Fruit fly (Drosophila melanogaster): ENCODE results near the gene CG11151.
A peak's percentile ranks its signal among the peaks of the same experiment; 100 is the strongest.

Gene CG11151

DNA sequence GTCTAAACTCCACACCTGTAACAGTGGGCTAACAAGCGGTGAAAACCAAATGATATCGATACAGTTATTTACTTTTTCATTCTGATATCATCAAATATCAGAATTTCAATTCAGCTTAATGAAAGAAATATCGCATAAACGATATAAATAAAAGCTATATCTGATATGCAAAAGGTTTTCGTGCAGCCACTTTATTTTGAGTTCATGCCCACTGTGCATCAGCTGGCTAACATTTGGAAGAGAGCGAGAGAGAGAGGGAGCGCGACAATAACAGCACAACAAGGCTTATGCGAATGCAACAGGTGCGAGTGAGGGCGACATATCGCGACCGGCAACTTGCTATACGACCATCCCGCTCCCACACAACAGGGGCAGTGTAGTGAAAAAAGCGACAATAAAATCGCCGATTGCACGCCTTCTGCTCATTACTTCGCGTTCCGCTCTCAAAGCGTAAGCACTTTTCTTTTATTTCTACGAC lies at the start of gene CG11151:
TSS of gene CG11151 (plus strand) at position 334 of the 478 bp plus-strand sequence.
- TF ChIP-seq CG17801 (GFP tag; optimal IDR thresholded peaks at IDR 0.05; ENCODE audit: partially characterized antibody) = peak; percentile 98

DNA sequence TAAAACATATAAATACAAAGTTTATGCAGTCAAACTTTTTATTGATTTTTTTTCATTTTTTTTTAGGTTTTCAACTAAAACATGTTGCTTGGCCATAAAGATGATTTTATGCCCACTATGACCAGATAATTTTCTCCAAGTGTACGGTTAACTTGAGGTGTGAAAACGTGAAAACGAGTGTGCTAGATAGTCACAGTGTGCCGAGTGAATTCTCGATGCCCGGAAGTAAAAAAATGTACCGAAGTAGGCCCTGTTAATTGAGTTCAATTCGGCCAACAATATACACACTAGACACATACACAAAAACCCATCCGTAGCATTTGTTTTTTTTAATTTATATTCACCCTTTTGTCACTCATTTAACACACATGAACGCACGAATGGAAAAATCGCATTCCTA lies 47.6 kb upstream of the CG11151 start, which contains the start of gene Nna1:
TSS of gene Nna1 (plus strand) at position 301 of the 400 bp plus-strand sequence.
- TF ChIP-seq CG17801 (GFP tag; optimal IDR thresholded peaks at IDR 0.05; ENCODE audit: partially characterized antibody) = no peak

DNA sequence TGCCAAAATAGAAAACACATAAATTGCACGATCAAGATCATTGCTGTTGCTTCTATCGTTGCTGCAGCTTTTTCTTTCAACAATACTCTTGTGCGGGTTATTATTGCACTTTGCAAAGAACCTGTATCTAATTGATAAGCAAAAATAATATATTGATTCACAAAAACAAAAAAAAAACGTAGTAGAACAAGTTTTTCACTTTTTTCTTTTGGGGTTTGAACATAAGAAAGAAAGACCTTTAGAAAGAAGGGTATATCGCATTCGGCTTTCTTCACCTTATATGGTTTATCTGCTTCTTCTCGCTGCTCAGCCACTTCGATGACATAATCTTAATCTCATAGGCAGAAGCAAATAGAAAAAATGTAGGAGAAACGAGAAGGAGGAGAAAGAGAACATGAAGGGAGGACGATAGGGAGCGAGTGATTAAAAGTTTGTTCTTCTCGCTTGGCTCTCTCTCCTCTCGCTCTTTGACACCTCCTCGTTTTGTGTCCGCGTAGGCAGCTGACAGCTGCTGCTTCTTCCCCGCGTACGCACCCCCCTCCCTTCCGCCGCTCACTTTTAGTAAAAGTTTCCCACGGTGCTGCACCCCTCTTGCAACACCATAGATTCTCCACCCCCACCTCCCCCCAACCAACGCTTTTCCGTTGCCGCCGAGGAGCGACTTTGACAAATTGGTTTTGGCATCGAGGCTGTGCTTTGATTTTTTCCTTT lies 40.7 kb upstream of the CG11151 start:
- TF ChIP-seq CG17801 (GFP tag; optimal IDR thresholded peaks at IDR 0.05; ENCODE audit: partially characterized antibody) = no peak

DNA sequence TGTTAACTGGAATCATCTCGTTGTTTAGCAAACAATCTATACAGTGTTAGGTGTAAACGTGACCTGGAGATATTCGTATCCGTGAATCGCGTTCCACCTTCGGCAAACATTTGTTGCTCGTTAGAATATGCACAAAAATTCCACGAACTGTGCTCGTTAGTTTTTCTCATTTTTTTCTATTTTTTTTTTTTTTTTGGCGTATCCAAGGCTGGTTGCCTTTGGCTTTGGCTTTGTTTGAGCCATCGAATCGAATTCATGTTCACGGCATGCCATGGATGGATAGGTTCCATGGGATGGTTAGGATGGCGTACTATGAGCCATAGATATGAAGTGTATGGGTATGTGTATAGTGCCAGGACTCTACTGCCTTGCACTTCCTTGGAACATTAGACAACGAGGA lies 39.9 kb upstream of the CG11151 start:
- TF ChIP-seq CG17801 (GFP tag; optimal IDR thresholded peaks at IDR 0.05; ENCODE audit: partially characterized antibody) = no peak

dm6 chrX:13717982-13718402 lies 21.6 kb upstream of the CG11151 start, which contains the start of gene Nadsyn:
Gene Nadsyn (minus strand): TSS chrX:13718285.
- TF ChIP-seq CG17801 (GFP tag; optimal IDR thresholded peaks at IDR 0.05; ENCODE audit: partially characterized antibody) = peak; percentile 28

DNA sequence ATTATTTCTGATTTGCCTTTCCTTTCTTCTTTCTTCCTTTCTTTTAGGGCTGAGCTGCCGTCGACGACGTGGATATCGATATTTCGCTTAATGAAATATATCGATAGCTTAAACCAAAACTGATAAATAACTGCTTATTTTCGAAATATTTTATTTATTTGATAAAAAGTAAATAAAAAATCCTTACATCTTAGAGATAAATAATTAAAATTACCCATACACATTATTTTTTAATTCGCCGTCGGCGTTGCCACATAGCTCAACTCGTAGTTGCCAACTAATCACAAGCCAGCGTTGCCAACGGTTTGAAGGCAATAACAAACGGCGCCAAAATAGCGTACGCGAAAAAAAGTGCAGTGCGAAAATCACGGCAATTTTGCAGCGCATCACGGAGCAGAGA lies 17.6 kb upstream of the CG11151 start, which contains the start of the genes Mrgn1 and mus101:
TSS of gene Mrgn1 (minus strand) at position 44 of the 400 bp plus-strand sequence.
TSS of gene mus101 (plus strand) at position 313 of the 400 bp plus-strand sequence.
- peak; percentile 38 for TF ChIP-seq CG17801 (GFP tag; optimal IDR thresholded peaks at IDR 0.05; ENCODE audit: partially characterized antibody)

DNA sequence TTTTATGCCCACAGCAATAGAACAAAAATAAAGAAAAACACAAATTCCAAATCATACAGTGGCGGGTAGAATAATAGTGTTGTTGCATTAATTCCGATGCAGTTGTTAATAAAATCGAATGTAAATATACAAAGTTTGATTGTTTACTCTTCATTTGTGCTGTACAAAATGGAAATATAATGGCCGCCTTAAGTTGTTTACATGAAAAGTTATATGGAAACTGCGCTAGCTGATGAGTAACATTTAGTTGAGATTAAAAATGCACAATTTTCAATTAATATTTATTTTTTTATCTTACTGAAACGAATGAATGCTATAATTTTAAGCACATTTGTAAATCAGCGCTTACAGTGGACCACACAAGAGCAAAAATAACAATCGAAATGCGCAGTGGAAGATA lies 4.7 kb upstream of the CG11151 start:
- TF ChIP-seq CG17801 (GFP tag; optimal IDR thresholded peaks at IDR 0.05; ENCODE audit: partially characterized antibody) = peak; percentile 82

- TF ChIP-seq CG17801 (GFP tag; optimal IDR thresholded peaks at IDR 0.05; ENCODE audit: partially characterized antibody) = no peak
These were observed 4.0 kb upstream of the CG11151 start for dm6 chrX:13735322-13736173.

dm6 chrX:13736174-13736482 lies 3.4 kb upstream of the CG11151 start, which contains the start of gene g:
Gene g (minus strand): TSS chrX:13736278.
- no peak for TF ChIP-seq CG17801 (GFP tag; optimal IDR thresholded peaks at IDR 0.05; ENCODE audit: partially characterized antibody)

- TF ChIP-seq CG17801 (GFP tag; optimal IDR thresholded peaks at IDR 0.05; ENCODE audit: partially characterized antibody) = no peak
These were observed 1.6 kb upstream of the CG11151 start, which contains the start of gene CG11134 for dm6 chrX:13737939-13738338. Gene CG11134 (plus strand): TSS chrX:13737942.

dm6 chrX:13740062-13740461 lies 518 bp downstream of the CG11151 start:
- TF ChIP-seq CG17801 (GFP tag; optimal IDR thresholded peaks at IDR 0.05; ENCODE audit: partially characterized antibody) = peak; percentile 87

- no peak for TF ChIP-seq CG17801 (GFP tag; optimal IDR thresholded peaks at IDR 0.05; ENCODE audit: partially characterized antibody)
These were observed 1.4 kb downstream of the CG11151 start for dm6 chrX:13740992-13741391.

dm6 chrX:13744599-13745052 lies 5.1 kb downstream of the CG11151 start, which contains the start of gene Grip91:
Gene Grip91 (minus strand): TSS chrX:13744683.
- peak; percentile 11 for TF ChIP-seq CG17801 (GFP tag; optimal IDR thresholded peaks at IDR 0.05; ENCODE audit: partially characterized antibody)

dm6 chrX:13747052-13747451 lies 7.5 kb downstream of the CG11151 start:
- no peak for TF ChIP-seq CG17801 (GFP tag; optimal IDR thresholded peaks at IDR 0.05; ENCODE audit: partially characterized antibody)

All from ovary, adult (tissue).